Fruit fly (Drosophila melanogaster) whole organism, embryonic: ENCODE measurements around the gene Ras85D.

Experiments
- ATbp ChIP-seq: fragments of 200-800 bp; sonication (Bioruptor generic); optimal IDR thresholded peaks from 2 replicates; lab custom pipeline; 2017; ENCODE audit warnings: missing biosample characterization, mild to moderate bottlenecking, missing genetic modification characterization, missing genetic modification reagents
- Abd-B ChIP-seq: fragments of 200-800 bp; sonication (Bioruptor generic); optimal IDR thresholded peaks from 2 replicates; lab custom pipeline; 2018; ENCODE audit warnings: missing biosample characterization, mild to moderate bottlenecking, missing genetic modification characterization, moderate library complexity
- CG10321 ChIP-seq: fragments of 200-800 bp; sonication (Bioruptor generic); IDR thresholded peaks from 2 replicates; pipeline ENCODE4 v1.3.6; 2022; ENCODE audit warnings: missing biosample characterization, missing genetic modification characterization
- CG10462 ChIP-seq: fragments of 200-800 bp; sonication (Bioruptor generic); optimal IDR thresholded peaks from 2 replicates; lab custom pipeline; 2016; ENCODE audit warnings: missing biosample characterization, missing genetic modification characterization
- CG11456 ChIP-seq: fragments of 200-800 bp; sonication (Bioruptor generic); IDR thresholded peaks from 3 replicates; pipeline ENCODE4 v1.3.6; 2022; ENCODE audit warnings: missing biosample characterization, missing genetic modification characterization
- CG11560 ChIP-seq: fragments of 200-800 bp; sonication (Bioruptor generic); IDR thresholded peaks from 3 replicates; pipeline ENCODE4 v1.3.6; 2022; ENCODE audit warnings: missing biosample characterization, missing genetic modification characterization
- CG12104 ChIP-seq: fragments of 200-800 bp; sonication (Bioruptor generic); optimal IDR thresholded peaks from 3 replicates; lab custom pipeline; 2016; ENCODE audit warnings: missing biosample characterization, missing genetic modification characterization
- CG12942 ChIP-seq: fragments of 200-800 bp; sonication (Bioruptor generic); optimal IDR thresholded peaks from 3 replicates; lab custom pipeline; 2016; ENCODE audit warnings: missing biosample characterization, missing genetic modification characterization
- CG15011 ChIP-seq: fragments of 200-800 bp; sonication (Bioruptor generic); optimal IDR thresholded peaks from 3 replicates; lab custom pipeline; 2018; ENCODE audit warnings: missing biosample characterization, mild to moderate bottlenecking, missing genetic modification characterization
- CG15479 ChIP-seq: fragments of 200-800 bp; sonication (Bioruptor generic); optimal IDR thresholded peaks from 3 replicates; lab custom pipeline; 2019; ENCODE audit warnings: missing biosample characterization, mild to moderate bottlenecking, missing genetic modification characterization, moderate library complexity
- CG16779 ChIP-seq: fragments of 200-800 bp; sonication (Bioruptor generic); IDR thresholded peaks from 2 replicates; pipeline ENCODE4 v1.3.6; 2022; ENCODE audit warnings: missing biosample characterization, missing genetic modification characterization
- CG17802 ChIP-seq: fragments of 200-800 bp; sonication (Bioruptor generic); optimal IDR thresholded peaks from 2 replicates; lab custom pipeline; 2018; ENCODE audit warnings: missing biosample characterization, mild to moderate bottlenecking, missing genetic modification characterization, moderate library complexity
- CG18476 ChIP-seq: fragments of 200-800 bp; sonication (Bioruptor generic); optimal IDR thresholded peaks from 2 replicates; lab custom pipeline; 2016; ENCODE audit warnings: missing biosample characterization, mild to moderate bottlenecking, missing genetic modification characterization
- CG18599 ChIP-seq: fragments of 200-800 bp; sonication (Bioruptor generic); optimal IDR thresholded peaks from 3 replicates; lab custom pipeline; 2017; ENCODE audit warnings: missing biosample characterization, missing genetic modification characterization, mild to moderate bottlenecking, moderate library complexity, missing genetic modification reagents
- CG18619 ChIP-seq: fragments of 200-800 bp; sonication (Bioruptor generic); optimal IDR thresholded peaks from 3 replicates; lab custom pipeline; 2017; ENCODE audit warnings: missing biosample characterization, mild to moderate bottlenecking, missing genetic modification characterization
- CG4282 ChIP-seq: fragments of 200-800 bp; sonication (Bioruptor generic); optimal IDR thresholded peaks from 2 replicates; lab custom pipeline; 2016; ENCODE audit warnings: missing biosample characterization, missing genetic modification characterization
- CG4404 ChIP-seq: fragments of 200-800 bp; sonication (Bioruptor generic); IDR thresholded peaks from 2 replicates; pipeline ENCODE4 v1.3.6; 2022; ENCODE audit warnings: missing biosample characterization, missing genetic modification characterization
- CG4820 ChIP-seq: fragments of 200-800 bp; sonication (Bioruptor generic); optimal IDR thresholded peaks from 3 replicates; lab custom pipeline; 2016; ENCODE audit warnings: missing biosample characterization, missing genetic modification characterization
- CG5245 ChIP-seq: fragments of 200-800 bp; sonication (Bioruptor generic); optimal IDR thresholded peaks from 3 replicates; lab custom pipeline; 2016; ENCODE audit warnings: missing biosample characterization, missing genetic modification characterization
- CG7839 ChIP-seq: fragments of 200-800 bp; sonication (Bioruptor generic); optimal IDR thresholded peaks from 3 replicates; lab custom pipeline; 2018; ENCODE audit warnings: missing biosample characterization, mild to moderate bottlenecking, missing genetic modification characterization, moderate library complexity
- CG7928 ChIP-seq: fragments of 200-800 bp; sonication (Bioruptor generic); optimal IDR thresholded peaks from 2 replicates; lab custom pipeline; 2017; ENCODE audit warnings: missing biosample characterization, mild to moderate bottlenecking, missing genetic modification characterization
- CG8089 ChIP-seq: fragments of 200-800 bp; sonication (Bioruptor generic); optimal IDR thresholded peaks from 3 replicates; lab custom pipeline; 2016; ENCODE audit warnings: missing biosample characterization, missing genetic modification characterization
- CG8388 ChIP-seq: fragments of 200-800 bp; sonication (Bioruptor generic); optimal IDR thresholded peaks from 2 replicates; lab custom pipeline; 2019; ENCODE audit warnings: missing biosample characterization, mild to moderate bottlenecking, missing genetic modification characterization, moderate library complexity
- CG9727 ChIP-seq: fragments of 200-800 bp; sonication (Bioruptor generic); optimal IDR thresholded peaks from 3 replicates; lab custom pipeline; 2017; ENCODE audit warnings: missing biosample characterization, mild to moderate bottlenecking, missing genetic modification characterization
- CG9817 ChIP-seq: fragments of 200-800 bp; sonication (Bioruptor generic); optimal IDR thresholded peaks from 2 replicates; lab custom pipeline; 2018; ENCODE audit warnings: missing biosample characterization, mild to moderate bottlenecking, missing genetic modification characterization, moderate library complexity
- CkIIα-i1 ChIP-seq: fragments of 200-800 bp; sonication (Bioruptor generic); IDR thresholded peaks from 2 replicates; pipeline ENCODE4 v1.3.6; 2022; ENCODE audit warnings: missing biosample characterization, missing genetic modification characterization
- D ChIP-seq, 2 experiments: fragments of 200-800 bp in 1 of 2; fragments of >200 bp in 1 of 2; sonication (Bioruptor generic) in 1 of 2; optimal IDR thresholded peaks; 2 replicates in 1 of 2; 3 replicates in 1 of 2; lab custom pipeline; 2017; ENCODE audit warnings: mild to moderate bottlenecking in 1 of 2, missing biosample characterization in 1 of 2, missing genetic modification characterization in 1 of 2, missing genetic modification reagents in 1 of 2
- Fer1 ChIP-seq: fragments of 200-800 bp; sonication (Bioruptor generic); optimal IDR thresholded peaks from 2 replicates; lab custom pipeline; 2017; ENCODE audit warnings: missing biosample characterization, mild to moderate bottlenecking, missing genetic modification characterization
- Fer3 ChIP-seq: fragments of 200-800 bp; sonication (Bioruptor generic); optimal IDR thresholded peaks from 2 replicates; lab custom pipeline; 2018; ENCODE audit warnings: missing biosample characterization, mild to moderate bottlenecking, missing genetic modification characterization, moderate library complexity
- Kr ChIP-seq: fragments of 200-800 bp; sonication (Bioruptor generic); optimal IDR thresholded peaks from 2 replicates; lab custom pipeline; 2017; ENCODE audit warnings: missing biosample characterization, mild to moderate bottlenecking, missing genetic modification characterization
- Lpt ChIP-seq: fragments of >200 bp; optimal IDR thresholded peaks from 2 replicates; lab custom pipeline; 2018; ENCODE audit warnings: missing biosample characterization, missing genetic modification characterization
- Med ChIP-seq: fragments of 200-800 bp; sonication (Bioruptor generic); peaks from one replicate; lab custom pipeline; 2016; ENCODE audit warnings: missing biosample characterization, missing genetic modification characterization, mild to moderate bottlenecking, inconsistent platforms, moderate library complexity
- Sox100B ChIP-seq: fragments of 200-800 bp; sonication (Bioruptor generic); optimal IDR thresholded peaks from 3 replicates; lab custom pipeline; 2018; ENCODE audit warnings: missing biosample characterization, mild to moderate bottlenecking, missing genetic modification characterization
- ac ChIP-seq: fragments of 200-800 bp; sonication (Bioruptor generic); optimal IDR thresholded peaks from 3 replicates; lab custom pipeline; 2017; ENCODE audit warnings: missing biosample characterization, mild to moderate bottlenecking, missing genetic modification characterization
- bcd ChIP-seq: fragments of 200-800 bp; sonication (Bioruptor generic); optimal IDR thresholded peaks from 2 replicates; lab custom pipeline; 2017; ENCODE audit warnings: missing biosample characterization, mild to moderate bottlenecking, missing genetic modification characterization
- crol ChIP-seq: fragments of 200-800 bp; sonication (Bioruptor generic); IDR thresholded peaks from 2 replicates; pipeline ENCODE4 v1.3.6; 2022; ENCODE audit warnings: missing biosample characterization, missing genetic modification characterization
- ewg ChIP-seq: fragments of 200-800 bp; sonication (Bioruptor generic); optimal IDR thresholded peaks from 3 replicates; lab custom pipeline; 2017; ENCODE audit warnings: mild to moderate bottlenecking, missing biosample characterization, missing genetic modification reagents, missing genetic modification characterization
- gce ChIP-seq: fragments of 200-800 bp; sonication (Bioruptor generic); IDR thresholded peaks from 3 replicates; pipeline ENCODE4 v1.3.6; 2022; ENCODE audit warnings: missing biosample characterization, missing genetic modification characterization
- gsb-n ChIP-seq: fragments of 200-800 bp; sonication (Bioruptor generic); optimal IDR thresholded peaks from 3 replicates; lab custom pipeline; 2018; ENCODE audit warnings: missing biosample characterization, mild to moderate bottlenecking, missing genetic modification characterization
- hbn ChIP-seq: fragments of 200-800 bp; sonication (Bioruptor generic); IDR thresholded peaks from 2 replicates; pipeline ENCODE4 v1.3.6; 2022; ENCODE audit warnings: missing biosample characterization, missing genetic modification characterization; ENCODE audit not compliant: partially characterized antibody
- ind ChIP-seq: fragments of 200-800 bp; sonication (Bioruptor generic); optimal IDR thresholded peaks from 3 replicates; lab custom pipeline; 2016; ENCODE audit warnings: missing biosample characterization, missing genetic modification characterization
- nau ChIP-seq: fragments of 200-800 bp; sonication (Bioruptor generic); optimal IDR thresholded peaks from 3 replicates; lab custom pipeline; 2017; ENCODE audit warnings: missing biosample characterization, mild to moderate bottlenecking, missing genetic modification characterization, missing genetic modification reagents
- pum ChIP-seq: fragments of 200-800 bp; sonication (Bioruptor generic); optimal IDR thresholded peaks from 2 replicates; lab custom pipeline; 2016; ENCODE audit warnings: missing biosample characterization, missing genetic modification characterization
- shn ChIP-seq: fragments of 200-800 bp; sonication (Bioruptor generic); optimal IDR thresholded peaks from 3 replicates; lab custom pipeline; 2016; ENCODE audit warnings: missing biosample characterization, missing genetic modification characterization
- tin ChIP-seq: fragments of 200-800 bp; sonication (Bioruptor generic); optimal IDR thresholded peaks from 3 replicates; lab custom pipeline; 2016; ENCODE audit warnings: missing biosample characterization, missing genetic modification characterization
- zen ChIP-seq: fragments of 200-800 bp; sonication (Bioruptor generic); optimal IDR thresholded peaks from 3 replicates; lab custom pipeline; 2018; ENCODE audit warnings: missing biosample characterization, mild to moderate bottlenecking, missing genetic modification characterization, moderate library complexity
- zf30C ChIP-seq: fragments of 200-800 bp; sonication (Bioruptor generic); optimal IDR thresholded peaks from 3 replicates; lab custom pipeline; 2018; ENCODE audit warnings: missing biosample characterization, mild to moderate bottlenecking, missing genetic modification characterization
- zfh2 ChIP-seq: fragments of 200-800 bp; sonication (Bioruptor generic); optimal IDR thresholded peaks from 2 replicates; lab custom pipeline; 2016; ENCODE audit warnings: missing biosample characterization, missing genetic modification characterization

The Ras85D gene

dm6 chr3R:9493627-9494626, 18.9 kb downstream of the Ras85D start, which contains the start of gene CG16779 (continued):
- no peak for TF ChIP-seq hbn (GFP tag; lab: Robert Waterston, UW)
- TF ChIP-seq gsb-n (tag; lab: Kevin White, UChicago), result no peak
- no peak for TF ChIP-seq D (optimal IDR thresholded peaks at IDR 0.05; lab: Kevin White, UChicago)
- TF ChIP-seq D (GFP tag; optimal IDR thresholded peaks at IDR 0.05; lab: Kevin White, UChicago), result peak; percentile 36
- TF ChIP-seq Med (GFP tag; lab: Kevin White, UChicago), result peak; percentile 69
- peak; percentile 36 for TF ChIP-seq CG5245
- TF ChIP-seq CG9727 (GFP tag; lab: Kevin White, UChicago), result peak; percentile 65
- no peak for TF ChIP-seq ATbp
- peak; percentile 36; the same call in 1 of the 2 replicates for TF ChIP-seq CG4404
- TF ChIP-seq CG17802 (tag; lab: Kevin White, UChicago), result no peak
- TF ChIP-seq CG15479 (GFP tag; lab: Kevin White, UChicago), result peak; percentile 96
- peak; percentile 69 for TF ChIP-seq Sox100B (GFP tag; lab: Kevin White, UChicago)
- no peak for TF ChIP-seq Lpt
- peak; percentile 73 for TF ChIP-seq CG7839
- TF ChIP-seq CG4282 (GFP tag; lab: Kevin White, UChicago), result no peak
- peak; percentile 25 for TF ChIP-seq CG15011 (GFP tag; lab: Kevin White, UChicago)
- TF ChIP-seq CG18476 (GFP tag; lab: Kevin White, UChicago), result peak; percentile 4
- 0 out of 2 replicates have a peak, but pooled peaks have one; percentile 24 for TF ChIP-seq CG16779 (GFP tag; lab: Robert Waterston, UW)
- no peak for TF ChIP-seq CG12104 (GFP tag; lab: Kevin White, UChicago)
- TF ChIP-seq Fer3 (tag; lab: Kevin White, UChicago), result peak; percentile 31
- TF ChIP-seq ewg (GFP tag; lab: Kevin White, UChicago), result peak; percentile 100
- TF ChIP-seq CG4820 (GFP tag; lab: Kevin White, UChicago), result peak; percentile 57
- TF ChIP-seq Fer1 (GFP tag; lab: Kevin White, UChicago), result peak; percentile 20
- TF ChIP-seq Kr (GFP tag; lab: Kevin White, UChicago), result no peak
- no peak for TF ChIP-seq pum (GFP tag; lab: Kevin White, UChicago)
- TF ChIP-seq zfh2 (GFP tag; lab: Kevin White, UChicago), result no peak
- TF ChIP-seq gce (GFP tag; lab: Robert Waterston, UW), result no peak
- peak; percentile 47 for TF ChIP-seq tin (GFP tag; lab: Kevin White, UChicago)
- peak; percentile 69 for TF ChIP-seq zen (tag; lab: Kevin White, UChicago)
- peak; percentile 25 for TF ChIP-seq CG8388 (GFP tag; lab: Kevin White, UChicago)
- TF ChIP-seq ac, result no peak
- no peak for TF ChIP-seq nau (GFP tag; lab: Kevin White, UChicago)
- TF ChIP-seq CG12942 (GFP tag; lab: Kevin White, UChicago), result no peak
- peak; percentile 90 for TF ChIP-seq crol (GFP tag; lab: Robert Waterston, UW)
- no peak for TF ChIP-seq CG7928 (GFP tag; lab: Kevin White, UChicago)
- TF ChIP-seq CG18599 (GFP tag; lab: Kevin White, UChicago), result peak; percentile 32
- no peak for TF ChIP-seq CG11560 (tag; lab: Robert Waterston, UW)
- peak; percentile 7 for TF ChIP-seq CG9817 (tag; lab: Kevin White, UChicago)
- peak; percentile 60; the same call in 1 of the 3 replicates for TF ChIP-seq CG11456 (GFP tag; lab: Robert Waterston, UW)
- TF ChIP-seq CG8089 (GFP tag; lab: Kevin White, UChicago), result no peak
- peak; percentile 19 for TF ChIP-seq CG18619 (GFP tag; lab: Kevin White, UChicago)
- peak; percentile 4 for TF ChIP-seq Abd-B
- no peak for TF ChIP-seq CG10462
- TF ChIP-seq ind (GFP tag; lab: Kevin White, UChicago), result peak; percentile 17
- TF ChIP-seq bcd, result peak; percentile 47
- peak; percentile 87 for TF ChIP-seq CG10321 (GFP tag; lab: Robert Waterston, UW)
- TF ChIP-seq CkIIα-i1, result no peak
- no peak for TF ChIP-seq zf30C (GFP tag; lab: Kevin White, UChicago)
- TF ChIP-seq shn, result no peak
